Fruit fly (Drosophila melanogaster) whole organism, embryonic: ENCODE results near the gene Acp98AB.

Experiments
- CG8478 ChIP-seq: fragments of >200 bp; optimal IDR thresholded peaks from 2 replicates; lab custom pipeline; 2018
- Deaf1 ChIP-seq: fragments of 200-800 bp; optimal IDR thresholded peaks from 3 replicates; lab custom pipeline; 2019; ENCODE audit warnings: missing biosample characterization, mild to moderate bottlenecking, missing genetic modification characterization, moderate library complexity
- Poxn ChIP-seq: fragments of 200-800 bp; sonication (Bioruptor generic); IDR thresholded peaks from 2 replicates; pipeline ENCODE4 v1.3.6; 2022; ENCODE audit warnings: missing biosample characterization, missing genetic modification characterization
- bsh ChIP-seq, 2 experiments: fragments of 200-800 bp; sonication (Bioruptor generic); optimal IDR thresholded peaks; 2 replicates each; lab custom pipeline; 2017 to 2018; ENCODE audit warnings: mild to moderate bottlenecking in 2 of 2, missing biosample characterization in 2 of 2, missing genetic modification characterization in 2 of 2, moderate library complexity in 1 of 2
- eve ChIP-seq, 2 experiments: fragments of >200 bp; optimal IDR thresholded peaks; 2 replicates each; lab custom pipeline; 2017; ENCODE audit warnings: missing biosample characterization in 2 of 2, missing genetic modification characterization in 2 of 2
- gce ChIP-seq: fragments of 200-800 bp; sonication (Bioruptor generic); IDR thresholded peaks from 3 replicates; pipeline ENCODE4 v1.3.6; 2022; ENCODE audit warnings: missing biosample characterization, missing genetic modification characterization
- grn ChIP-seq: fragments of 200-800 bp; sonication (Bioruptor generic); optimal IDR thresholded peaks from 3 replicates; lab custom pipeline; 2017; ENCODE audit warnings: missing biosample characterization, missing genetic modification characterization
- ssp ChIP-seq: fragments of 200-800 bp; sonication (Bioruptor generic); IDR thresholded peaks from 2 replicates; pipeline ENCODE4 v1.3.6; 2022; ENCODE audit warnings: missing biosample characterization, missing genetic modification characterization
- usp ChIP-seq: fragments of >200 bp; optimal IDR thresholded peaks from 2 replicates; lab custom pipeline; 2017; ENCODE audit warnings: missing biosample characterization, missing genetic modification characterization

- TF ChIP-seq gce (GFP tag; lab: Robert Waterston, UW) (no peak), grn (GFP tag; lab: Kevin White, UChicago) (no peak), eve (GFP tag; optimal IDR thresholded peaks at IDR 0.05; lab: Kevin White, UChicago) (no peak), usp (GFP tag; lab: Kevin White, UChicago) (no peak), Poxn (no peak), ssp (GFP tag; lab: Robert Waterston, UW) (no peak), bsh (GFP tag; optimal IDR thresholded peaks at IDR 0.05; lab: Kevin White, UChicago) (no peak), Deaf1 (tag; lab: Kevin White, UChicago) (no peak), CG8478 (lab: Kevin White, UChicago) (no peak)
These were observed 1.9 kb upstream of the Acp98AB start for dm6 chr3R:27692645-27693307.
